Worm (Caenorhabditis elegans): Measurements from ENCODE around the gene exc-14.
A peak's percentile ranks its signal among the peaks of the same experiment; 100 is the strongest.

The exc-14 gene

ce11 chrV:5046103-5046502 is at the start of gene exc-14:
Gene exc-14 (minus strand): TSS chrV:5046203.
- TF ChIP-seq unc-39 (tag; optimal IDR thresholded peaks at IDR 0.05): no peak
- no peak for TF ChIP-seq unc-62 (GFP tag; optimal IDR thresholded peaks at IDR 0.05)
- no peak for TF ChIP-seq ama-1 (optimal IDR thresholded peaks at IDR 0.05)
- no peak for TF ChIP-seq mdl-1 (tag; optimal IDR thresholded peaks at IDR 0.05)
- TF ChIP-seq blmp-1 (tag; optimal IDR thresholded peaks at IDR 0.05; ENCODE audit: insufficient read depth): no peak
- TF ChIP-seq C34F6.9 (tag; optimal IDR thresholded peaks at IDR 0.05): no peak
- TF ChIP-seq fos-1 (tag; optimal IDR thresholded peaks at IDR 0.05): no peak

ce11 chrV:5090386-5090785 is 44.4 kb upstream of the exc-14 start:
- TF ChIP-seq aly-2 (tag; optimal IDR thresholded peaks at IDR 0.05) (no peak), unc-62 (GFP tag; optimal IDR thresholded peaks at IDR 0.05) (no peak), lin-11 (tag; optimal IDR thresholded peaks at IDR 0.05) (no peak), lsy-2 (tag; optimal IDR thresholded peaks at IDR 0.05) (peak in 1 of 2 experiments; percentile 12), ztf-4 (tag; optimal IDR thresholded peaks at IDR 0.05) (no peak), ztf-11 (tag; optimal IDR thresholded peaks at IDR 0.05) (no peak), dmd-4 (tag; optimal IDR thresholded peaks at IDR 0.05) (no peak), lin-39 (tag; optimal IDR thresholded peaks at IDR 0.05) (no peak), ZK546.5 (tag; optimal IDR thresholded peaks at IDR 0.05) (no peak)

- TF ChIP-seq unc-55 (GFP tag; optimal IDR thresholded peaks at IDR 0.05) (peak; percentile 35), sem-4 (tag; optimal IDR thresholded peaks at IDR 0.05) (peak; percentile 48), gmeb-1 (tag; optimal IDR thresholded peaks at IDR 0.05) (no peak), ceh-16 (tag; optimal IDR thresholded peaks at IDR 0.05) (no peak), dmd-4 (tag; optimal IDR thresholded peaks at IDR 0.05) (no peak), sma-9 (GFP tag; optimal IDR thresholded peaks at IDR 0.05) (no peak), sma-9 (tag; optimal IDR thresholded peaks at IDR 0.05) (no peak), unc-62 (GFP tag; optimal IDR thresholded peaks at IDR 0.05) (no peak), lin-39 (tag; optimal IDR thresholded peaks at IDR 0.05) (no peak), Y55F3AM.14 (GFP tag; optimal IDR thresholded peaks at IDR 0.05) (no peak), ceh-82 (tag; optimal IDR thresholded peaks at IDR 0.05) (no peak), lsy-2 (tag; optimal IDR thresholded peaks at IDR 0.05) (peak in 1 of 2 experiments; percentile 7), nhr-237 (tag; optimal IDR thresholded peaks at IDR 0.05) (no peak), ZK546.5 (tag; optimal IDR thresholded peaks at IDR 0.05) (no peak), mbf-1 (tag; optimal IDR thresholded peaks at IDR 0.05) (no peak), mdl-1 (tag; optimal IDR thresholded peaks at IDR 0.05) (no peak), aly-2 (tag; optimal IDR thresholded peaks at IDR 0.05) (no peak), ztf-1 (GFP tag; conservative IDR thresholded peaks at IDR 0.05) (no peak), skn-1 (tag; optimal IDR thresholded peaks at IDR 0.05) (no peak), crh-2 (tag; optimal IDR thresholded peaks at IDR 0.05) (no peak)
These were observed 43.6 kb upstream of the exc-14 start, which contains the start of gene glb-32 for ce11 chrV:5089497-5090134. Gene glb-32 (minus strand): TSS chrV:5089547.

- TF ChIP-seq nhr-23 (tag; optimal IDR thresholded peaks at IDR 0.05) (no peak), sma-9 (GFP tag; optimal IDR thresholded peaks at IDR 0.05) (peak; percentile 35), sma-9 (tag; optimal IDR thresholded peaks at IDR 0.05) (no peak), sem-4 (tag; optimal IDR thresholded peaks at IDR 0.05) (peak; percentile 39)
These were observed 42.3 kb upstream of the exc-14 start for ce11 chrV:5088311-5088710.

- TF ChIP-seq fos-1 (tag; optimal IDR thresholded peaks at IDR 0.05) (peak; percentile 10), unc-55 (GFP tag; optimal IDR thresholded peaks at IDR 0.05) (peak; percentile 57), sem-4 (tag; optimal IDR thresholded peaks at IDR 0.05) (peak; percentile 10), egl-27 (tag; optimal IDR thresholded peaks at IDR 0.05) (no peak), C34F6.9 (tag; optimal IDR thresholded peaks at IDR 0.05) (peak; percentile 25), nhr-129 (tag; optimal IDR thresholded peaks at IDR 0.05) (peak; percentile 97), nhr-237 (tag; optimal IDR thresholded peaks at IDR 0.05) (no peak), ceh-16 (tag; optimal IDR thresholded peaks at IDR 0.05) (no peak), lsy-2 (tag; optimal IDR thresholded peaks at IDR 0.05) (peak in 1 of 2 experiments; percentile 45), sma-9 (GFP tag; optimal IDR thresholded peaks at IDR 0.05) (peak; percentile 82), sma-9 (tag; optimal IDR thresholded peaks at IDR 0.05) (no peak)
These were observed 41.0 kb upstream of the exc-14 start, which contains the start of gene Y58A7A.5 for ce11 chrV:5086919-5087404. Gene Y58A7A.5 (minus strand): TSS chrV:5086969.

Data from whole organism, L2 larva.